Worm (Caenorhabditis elegans) whole organism, L3 larva: ENCODE measurements around the gene C44B11.6.

Experiments used
- jun-1 ChIP-seq: fragments of 150-350 bp; optimal IDR thresholded peaks from 2 replicates; lab custom pipeline; 2014; ENCODE audit warnings: missing biosample characterization, missing genetic modification reagents, missing genetic modification characterization
- lin-39 ChIP-seq: fragments of 150-350 bp; optimal IDR thresholded peaks from 2 replicates; lab custom pipeline; 2018; ENCODE audit warnings: missing biosample characterization, missing genetic modification reagents, missing genetic modification characterization
- nfya-1 ChIP-seq: sonication (generic microtip); optimal IDR thresholded peaks from 2 replicates; lab custom pipeline; 2017; ENCODE audit warnings: missing genetic modification characterization, mild to moderate bottlenecking, missing compliant biosample characterization, antibody characterized with exemption, moderate library complexity; ENCODE audit not compliant: insufficient read depth
- nhr-67 ChIP-seq: fragments of 150-350 bp; optimal IDR thresholded peaks from 2 replicates; lab custom pipeline; 2014; ENCODE audit warnings: missing biosample characterization, missing genetic modification characterization
- skn-1 ChIP-seq: fragments of 150-350 bp; optimal IDR thresholded peaks from 2 replicates; lab custom pipeline; 2014; ENCODE audit warnings: missing biosample characterization, missing genetic modification characterization
- ztf-4 ChIP-seq: fragments of 150-350 bp; optimal IDR thresholded peaks from 2 replicates; lab custom pipeline; 2014; ENCODE audit warnings: missing biosample characterization, missing genetic modification characterization

Gene C44B11.6

ce11 chrIII:3199416-3199815, 46.5 kb downstream of the C44B11.6 start, which contains the start of gene heh-1:
Gene heh-1 (minus strand): TSS chrIII:3199516.
- no peak for TF ChIP-seq ztf-4 (tag; lab: Kevin White, UChicago)
- no peak for TF ChIP-seq jun-1 (tag; lab: Kevin White, UChicago)
- TF ChIP-seq skn-1, result no peak

- TF ChIP-seq lin-39 (no peak), nfya-1 (peak; percentile 35), nhr-67 (no peak)
- TF ChIP-seq, all 47 proteins: peak for 1
Measured at ce11 chrIII:3200563-3200962, 47.6 kb downstream of the C44B11.6 start.
